Fruit fly (Drosophila melanogaster) whole organism, embryonic: Measurements from ENCODE around the gene drongo.

ENCODE experiments used
- CG11247 ChIP-seq: fragments of 200-800 bp; sonication (Bioruptor generic); IDR thresholded peaks from 2 replicates; pipeline ENCODE4 v1.3.6; 2022; ENCODE audit warnings: missing biosample characterization, missing genetic modification characterization
- CG1602 ChIP-seq: fragments of 200-800 bp; sonication (Bioruptor generic); optimal IDR thresholded peaks from 3 replicates; lab custom pipeline; 2016; ENCODE audit warnings: missing biosample characterization, missing genetic modification characterization
- CG17802 ChIP-seq: fragments of 200-800 bp; sonication (Bioruptor generic); optimal IDR thresholded peaks from 2 replicates; lab custom pipeline; 2018; ENCODE audit warnings: missing biosample characterization, mild to moderate bottlenecking, missing genetic modification characterization, moderate library complexity
- CG2202 ChIP-seq: fragments of 200-800 bp; sonication (Bioruptor generic); optimal IDR thresholded peaks from 2 replicates; lab custom pipeline; 2018; ENCODE audit warnings: missing biosample characterization, mild to moderate bottlenecking, missing genetic modification characterization
- CG2678 ChIP-seq: fragments of 200-800 bp; sonication (Bioruptor generic); optimal IDR thresholded peaks from 3 replicates; lab custom pipeline; 2019; ENCODE audit warnings: missing biosample characterization, mild to moderate bottlenecking, missing genetic modification characterization, moderate library complexity
- CG3163 ChIP-seq: fragments of 200-800 bp; sonication (Bioruptor generic); optimal IDR thresholded peaks from 3 replicates; lab custom pipeline; 2016; ENCODE audit warnings: missing biosample characterization, missing genetic modification characterization
- CG3281 ChIP-seq: fragments of 200-800 bp; sonication (Bioruptor generic); optimal IDR thresholded peaks from 3 replicates; lab custom pipeline; 2017; ENCODE audit warnings: missing biosample characterization, mild to moderate bottlenecking, missing genetic modification characterization
- CG34376 ChIP-seq: fragments of 200-800 bp; sonication (Bioruptor generic); optimal IDR thresholded peaks from 2 replicates; lab custom pipeline; 2018; ENCODE audit warnings: missing biosample characterization, mild to moderate bottlenecking, missing genetic modification characterization
- CG3847 ChIP-seq: fragments of 200-800 bp; sonication (Bioruptor generic); IDR thresholded peaks from 2 replicates; pipeline ENCODE4 v1.3.6; 2022; ENCODE audit warnings: missing biosample characterization, missing genetic modification characterization
- CG43689 ChIP-seq: fragments of 200-800 bp; sonication (Bioruptor generic); IDR thresholded peaks from 2 replicates; pipeline ENCODE4 v1.3.6; 2022; ENCODE audit warnings: missing biosample characterization, missing genetic modification characterization
- CG4854 ChIP-seq: fragments of 200-800 bp; sonication (Bioruptor generic); optimal IDR thresholded peaks from 2 replicates; lab custom pipeline; 2016; ENCODE audit warnings: missing biosample characterization, missing genetic modification characterization, inconsistent platforms
- CG6765 ChIP-seq: fragments of 200-800 bp; sonication (Bioruptor generic); optimal IDR thresholded peaks from 3 replicates; lab custom pipeline; 2017; ENCODE audit warnings: missing biosample characterization, mild to moderate bottlenecking, missing genetic modification characterization
- CG8359 ChIP-seq: fragments of 200-800 bp; sonication (Bioruptor generic); optimal IDR thresholded peaks from 2 replicates; lab custom pipeline; 2017; ENCODE audit warnings: missing biosample characterization, mild to moderate bottlenecking, missing genetic modification characterization, borderline replicate concordance
- Dip2 ChIP-seq: fragments of 200-800 bp; sonication (Bioruptor generic); IDR thresholded peaks from 2 replicates; pipeline ENCODE4 v1.3.6; 2022; ENCODE audit warnings: missing biosample characterization, missing genetic modification characterization
- H2.0 ChIP-seq: fragments of 200-800 bp; sonication (Bioruptor generic); IDR thresholded peaks from 2 replicates; pipeline ENCODE4 v1.3.6; 2022; ENCODE audit warnings: missing biosample characterization, missing genetic modification characterization
- HLH4C ChIP-seq: fragments of 200-800 bp; sonication (Bioruptor generic); IDR thresholded peaks from 3 replicates; pipeline ENCODE4 v1.3.6; 2022; ENCODE audit warnings: missing biosample characterization, missing genetic modification characterization; ENCODE audit not compliant: partially characterized antibody
- HLH54F ChIP-seq: fragments of 200-800 bp; sonication (Bioruptor generic); optimal IDR thresholded peaks from 3 replicates; lab custom pipeline; 2016; ENCODE audit warnings: missing biosample characterization, missing genetic modification characterization
- Hey ChIP-seq: fragments of 200-800 bp; sonication (Bioruptor generic); optimal IDR thresholded peaks from 3 replicates; lab custom pipeline; 2018; ENCODE audit warnings: missing biosample characterization, mild to moderate bottlenecking, missing genetic modification characterization
- HmgD ChIP-seq: fragments of 200-800 bp; sonication (Bioruptor generic); optimal IDR thresholded peaks from 3 replicates; lab custom pipeline; 2016; ENCODE audit warnings: missing biosample characterization, missing genetic modification characterization
- Hr78 ChIP-seq, 2 experiments: fragments of 200-800 bp in 1 of 2; fragments of >200 bp in 1 of 2; sonication (Bioruptor generic) in 1 of 2; optimal IDR thresholded peaks; 2 replicates each; lab custom pipeline; 2017 to 2019; ENCODE audit warnings: missing biosample characterization in 2 of 2, missing genetic modification characterization in 2 of 2, mild to moderate bottlenecking in 1 of 2, moderate library complexity in 1 of 2
- Nf-YA ChIP-seq: fragments of 200-800 bp; sonication (Bioruptor generic); IDR thresholded peaks from 2 replicates; pipeline ENCODE4 v1.3.6; 2022; ENCODE audit warnings: missing biosample characterization, missing genetic modification characterization
- Nf-YC ChIP-seq: fragments of 200-800 bp; optimal IDR thresholded peaks from 3 replicates; lab custom pipeline; 2019; ENCODE audit warnings: missing biosample characterization, mild to moderate bottlenecking, missing genetic modification characterization, moderate library complexity
- Optix ChIP-seq: fragments of 200-800 bp; sonication (Bioruptor generic); IDR thresholded peaks from 3 replicates; pipeline ENCODE4 v1.3.6; 2022; ENCODE audit warnings: missing biosample characterization, missing genetic modification characterization
- PHDP ChIP-seq: fragments of 200-800 bp; sonication (Bioruptor generic); optimal IDR thresholded peaks from 3 replicates; lab custom pipeline; 2018; ENCODE audit warnings: missing biosample characterization, mild to moderate bottlenecking, missing genetic modification characterization, moderate library complexity
- bsh ChIP-seq, 2 experiments: fragments of 200-800 bp; sonication (Bioruptor generic); optimal IDR thresholded peaks; 2 replicates each; lab custom pipeline; 2017 to 2018; ENCODE audit warnings: mild to moderate bottlenecking in 2 of 2, missing biosample characterization in 2 of 2, missing genetic modification characterization in 2 of 2, moderate library complexity in 1 of 2
- caup ChIP-seq: fragments of 200-800 bp; sonication (Bioruptor generic); optimal IDR thresholded peaks from 3 replicates; lab custom pipeline; 2017; ENCODE audit warnings: missing biosample characterization, mild to moderate bottlenecking, missing genetic modification characterization, moderate library complexity; ENCODE audit not compliant: severe bottlenecking
- chn ChIP-seq: fragments of 200-800 bp; sonication (Bioruptor generic); optimal IDR thresholded peaks from 2 replicates; lab custom pipeline; 2016; ENCODE audit warnings: missing biosample characterization, missing genetic modification characterization
- disco-r ChIP-seq: fragments of 200-800 bp; sonication (Bioruptor generic); optimal IDR thresholded peaks from 2 replicates; lab custom pipeline; 2016; ENCODE audit warnings: missing biosample characterization, missing genetic modification characterization
- eyg ChIP-seq: fragments of 200-800 bp; sonication (Bioruptor generic); optimal IDR thresholded peaks from 3 replicates; lab custom pipeline; 2016; ENCODE audit warnings: missing biosample characterization, missing genetic modification characterization
- fd3F ChIP-seq: fragments of 200-800 bp; sonication (Bioruptor generic); optimal IDR thresholded peaks from 2 replicates; lab custom pipeline; 2018; ENCODE audit warnings: missing biosample characterization, mild to moderate bottlenecking, missing genetic modification characterization, moderate library complexity
- gfzf ChIP-seq: fragments of 200-800 bp; sonication (Bioruptor generic); optimal IDR thresholded peaks from 2 replicates; lab custom pipeline; 2016; ENCODE audit warnings: missing biosample characterization, mild to moderate bottlenecking, missing genetic modification characterization, moderate library complexity
- grau ChIP-seq: fragments of 200-800 bp; optimal IDR thresholded peaks from 3 replicates; lab custom pipeline; 2019; ENCODE audit warnings: missing biosample characterization, mild to moderate bottlenecking, missing genetic modification characterization, moderate library complexity
- grn ChIP-seq: fragments of 200-800 bp; sonication (Bioruptor generic); optimal IDR thresholded peaks from 3 replicates; lab custom pipeline; 2017; ENCODE audit warnings: missing biosample characterization, missing genetic modification characterization
- h ChIP-seq: fragments of >200 bp; optimal IDR thresholded peaks from 2 replicates; lab custom pipeline; 2017
- hbn ChIP-seq: fragments of 200-800 bp; sonication (Bioruptor generic); IDR thresholded peaks from 2 replicates; pipeline ENCODE4 v1.3.6; 2022; ENCODE audit warnings: missing biosample characterization, missing genetic modification characterization; ENCODE audit not compliant: partially characterized antibody
- inv ChIP-seq: fragments of 200-800 bp; sonication (Bioruptor generic); IDR thresholded peaks from 2 replicates; pipeline ENCODE4 v1.3.6; 2022; ENCODE audit warnings: missing biosample characterization, missing genetic modification characterization; ENCODE audit not compliant: partially characterized antibody
- kah ChIP-seq: fragments of 200-800 bp; sonication (Bioruptor generic); optimal IDR thresholded peaks from 2 replicates; lab custom pipeline; 2018; ENCODE audit warnings: missing biosample characterization, mild to moderate bottlenecking, missing genetic modification characterization
- lab ChIP-seq: fragments of 200-800 bp; sonication (Bioruptor generic); optimal IDR thresholded peaks from 3 replicates; lab custom pipeline; 2017; ENCODE audit warnings: missing biosample characterization, missing genetic modification characterization, mild to moderate bottlenecking, moderate library complexity, missing genetic modification reagents
- nom ChIP-seq: fragments of 200-800 bp; sonication (Bioruptor generic); optimal IDR thresholded peaks from 2 replicates; lab custom pipeline; 2017; ENCODE audit warnings: missing biosample characterization, missing genetic modification characterization, mild to moderate bottlenecking, moderate library complexity, missing genetic modification reagents
- org-1 ChIP-seq: fragments of 200-800 bp; sonication (Bioruptor generic); optimal IDR thresholded peaks from 2 replicates; lab custom pipeline; 2017; ENCODE audit warnings: missing biosample characterization, missing genetic modification characterization
- psq ChIP-seq: fragments of 200-800 bp; sonication (Bioruptor generic); optimal IDR thresholded peaks from 2 replicates; lab custom pipeline; 2017; ENCODE audit warnings: missing biosample characterization, missing genetic modification characterization
- sens ChIP-seq: fragments of 200-800 bp; sonication (Bioruptor generic); peaks from one replicate; lab custom pipeline; 2016; ENCODE audit warnings: missing biosample characterization, missing genetic modification characterization
- sna ChIP-seq: fragments of 200-800 bp; sonication (Bioruptor generic); IDR thresholded peaks from 2 replicates; pipeline ENCODE4 v1.3.6; 2022; ENCODE audit warnings: missing biosample characterization, missing genetic modification characterization; ENCODE audit not compliant: partially characterized antibody
- so ChIP-seq: fragments of 200-800 bp; sonication (Bioruptor generic); IDR thresholded peaks from 3 replicates; pipeline ENCODE4 v1.3.6; 2022; ENCODE audit warnings: missing biosample characterization, missing genetic modification characterization
- sug ChIP-seq: fragments of 200-800 bp; optimal IDR thresholded peaks from 2 replicates; lab custom pipeline; 2019; ENCODE audit warnings: missing biosample characterization, mild to moderate bottlenecking, missing genetic modification characterization, moderate library complexity
- tgo ChIP-seq: fragments of 200-800 bp; sonication (Bioruptor generic); IDR thresholded peaks from 3 replicates; pipeline ENCODE4 v1.3.6; 2022; ENCODE audit warnings: missing biosample characterization, missing genetic modification characterization
- tin ChIP-seq: fragments of 200-800 bp; sonication (Bioruptor generic); optimal IDR thresholded peaks from 3 replicates; lab custom pipeline; 2016; ENCODE audit warnings: missing biosample characterization, missing genetic modification characterization
- tna ChIP-seq: fragments of 200-800 bp; sonication (Bioruptor generic); IDR thresholded peaks from 2 replicates; pipeline ENCODE4 v1.3.6; 2022; ENCODE audit warnings: missing biosample characterization, missing genetic modification characterization; ENCODE audit not compliant: partially characterized antibody
- zfh2 ChIP-seq: fragments of 200-800 bp; sonication (Bioruptor generic); optimal IDR thresholded peaks from 2 replicates; lab custom pipeline; 2016; ENCODE audit warnings: missing biosample characterization, missing genetic modification characterization

Gene drongo

dm6 chr2L:855052-855547 is 4.2 kb upstream of the drongo start, which contains the start of gene CG13949 (continued):
- TF ChIP-seq Hey = no peak
- peak; percentile 94 for TF ChIP-seq sens (GFP tag; lab: Kevin White, UChicago)
- TF ChIP-seq Nf-YA (GFP tag; lab: Robert Waterston, UW) = peak; percentile 37
- TF ChIP-seq lab (GFP tag; lab: Kevin White, UChicago) = peak; percentile 85
- TF ChIP-seq CG8359 (GFP tag; lab: Kevin White, UChicago) = no peak
- TF ChIP-seq inv (GFP tag; lab: Robert Waterston, UW) = peak; percentile 46; the same call in 1 of the 2 replicates
- TF ChIP-seq disco-r (GFP tag; lab: Kevin White, UChicago) = peak; percentile 47
- no peak for TF ChIP-seq org-1 (GFP tag; lab: Kevin White, UChicago)
- 0 out of 3 replicates have a peak, but pooled peaks have one; percentile 43 for TF ChIP-seq HLH4C (GFP tag; lab: Robert Waterston, UW)
- no peak for TF ChIP-seq sna (GFP tag; lab: Robert Waterston, UW)
- TF ChIP-seq CG1602 (GFP tag; lab: Kevin White, UChicago) = peak; percentile 16
- TF ChIP-seq H2.0 (GFP tag; lab: Robert Waterston, UW) = peak; percentile 80
- peak; percentile 1 for TF ChIP-seq kah (GFP tag; lab: Kevin White, UChicago)
- peak; percentile 64 for TF ChIP-seq CG34376 (GFP tag; lab: Kevin White, UChicago)
- no peak for TF ChIP-seq Dip2 (GFP tag; lab: Robert Waterston, UW)
- TF ChIP-seq CG17802 (tag; lab: Kevin White, UChicago) = no peak
- TF ChIP-seq so (GFP tag; lab: Robert Waterston, UW) = no peak
- peak in 1 of 2 experiments; percentile 37 for TF ChIP-seq Hr78 (GFP tag; optimal IDR thresholded peaks at IDR 0.05; lab: Kevin White, UChicago)
- TF ChIP-seq CG6765 (GFP tag; lab: Kevin White, UChicago) = peak; percentile 12
- TF ChIP-seq CG3163 (GFP tag; lab: Kevin White, UChicago) = peak; percentile 39
- TF ChIP-seq HmgD (GFP tag; lab: Kevin White, UChicago) = peak; percentile 82
- TF ChIP-seq zfh2 (GFP tag; lab: Kevin White, UChicago) = peak; percentile 57
- TF ChIP-seq CG3847 (GFP tag; lab: Robert Waterston, UW) = peak; percentile 92
- peak; percentile 48 for TF ChIP-seq chn (GFP tag; lab: Kevin White, UChicago)
- TF ChIP-seq sug = peak; percentile 44
- peak; percentile 72 for TF ChIP-seq CG11247 (GFP tag; lab: Robert Waterston, UW)
- TF ChIP-seq tin (GFP tag; lab: Kevin White, UChicago) = peak; percentile 47
- TF ChIP-seq grau (tag; lab: Kevin White, UChicago) = peak; percentile 68
- TF ChIP-seq tgo (GFP tag; lab: Robert Waterston, UW) = peak; percentile 70
- TF ChIP-seq CG43689 (GFP tag; lab: Robert Waterston, UW) = peak; percentile 19; the same call in 1 of the 2 replicates
- peak; percentile 73 for TF ChIP-seq CG2678 (tag; lab: Kevin White, UChicago)
- peak; percentile 47 for TF ChIP-seq CG4854 (GFP tag; lab: Kevin White, UChicago)

DNA sequence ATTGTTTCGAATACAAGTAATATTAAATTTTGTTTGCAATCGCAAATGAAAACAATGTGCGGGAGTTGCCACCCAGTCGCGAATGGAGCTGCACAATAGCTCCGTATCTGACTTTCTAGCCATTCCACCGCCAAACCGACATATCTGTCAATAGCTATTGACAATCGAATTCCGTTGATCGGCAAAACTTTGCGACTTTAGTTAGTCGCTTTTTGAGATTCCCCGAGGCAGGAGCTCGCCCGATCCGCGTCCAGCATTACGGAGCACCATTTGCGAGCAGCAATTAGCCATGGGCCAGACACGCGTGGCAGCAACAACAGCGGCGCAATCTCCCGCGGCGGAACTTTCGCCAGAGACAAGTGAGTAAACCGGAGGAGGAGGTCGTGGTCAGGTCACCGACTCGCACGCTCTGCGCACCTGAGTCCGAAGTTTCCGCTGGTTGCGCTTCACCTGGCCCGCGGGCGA is 1.8 kb upstream of the drongo start, which contains the start of the genes CG4291 and kraken:
Gene CG4291 (minus strand): TSS at position 84 of the 465 bp plus-strand sequence.
Gene kraken (plus strand): TSS at position 122 of the 465 bp plus-strand sequence.
- TF ChIP-seq Optix (no peak), bsh (GFP tag; optimal IDR thresholded peaks at IDR 0.05; lab: Kevin White, UChicago) (peak in 1 of 2 experiments; percentile 41), HLH54F (GFP tag; lab: Kevin White, UChicago) (peak; percentile 58), caup (GFP tag; lab: Kevin White, UChicago) (peak; percentile 55), eyg (GFP tag; lab: Kevin White, UChicago) (peak; percentile 50), CG2202 (tag; lab: Kevin White, UChicago) (no peak), PHDP (tag; lab: Kevin White, UChicago) (peak; percentile 48), fd3F (peak; percentile 39), nom (GFP tag; lab: Kevin White, UChicago) (peak; percentile 41), h (lab: Kevin White, UChicago) (no peak), hbn (GFP tag; lab: Robert Waterston, UW) (peak; percentile 12; the same call in 1 of the 2 replicates), Nf-YC (tag; lab: Kevin White, UChicago) (peak; percentile 61), gfzf (GFP tag; lab: Kevin White, UChicago) (peak; percentile 30), CG3281 (GFP tag; lab: Kevin White, UChicago) (peak; percentile 37), psq (no peak), tna (GFP tag; lab: Robert Waterston, UW) (no peak), grn (GFP tag; lab: Kevin White, UChicago) (peak; percentile 22)
